Fruit fly (Drosophila melanogaster) whole organism, embryonic: Measurements from ENCODE around the gene CG2256.

Experiments used
- CG10209 ChIP-seq: fragments of 200-800 bp; sonication (Bioruptor generic); optimal IDR thresholded peaks from 3 replicates; lab custom pipeline; 2017; ENCODE audit warnings: missing biosample characterization, mild to moderate bottlenecking, missing genetic modification characterization, missing genetic modification reagents
- CG10274 ChIP-seq: fragments of 200-800 bp; sonication (Bioruptor generic); optimal IDR thresholded peaks from 3 replicates; lab custom pipeline; 2017; ENCODE audit warnings: missing biosample characterization, mild to moderate bottlenecking, missing genetic modification characterization
- CG11247 ChIP-seq: fragments of 200-800 bp; sonication (Bioruptor generic); IDR thresholded peaks from 2 replicates; pipeline ENCODE4 v1.3.6; 2022; ENCODE audit warnings: missing biosample characterization, missing genetic modification characterization
- CG11560 ChIP-seq: fragments of 200-800 bp; sonication (Bioruptor generic); IDR thresholded peaks from 3 replicates; pipeline ENCODE4 v1.3.6; 2022; ENCODE audit warnings: missing biosample characterization, missing genetic modification characterization
- CG12299 ChIP-seq: fragments of 200-800 bp; sonication (Bioruptor generic); optimal IDR thresholded peaks from 2 replicates; lab custom pipeline; 2018; ENCODE audit warnings: missing biosample characterization, mild to moderate bottlenecking, missing genetic modification characterization
- CG14667 ChIP-seq: fragments of 200-800 bp; sonication (Bioruptor generic); IDR thresholded peaks from 2 replicates; pipeline ENCODE4 v1.3.6; 2022; ENCODE audit warnings: missing biosample characterization, missing genetic modification characterization
- CG14860 ChIP-seq: fragments of 200-800 bp; sonication (Bioruptor generic); IDR thresholded peaks from 3 replicates; pipeline ENCODE4 v1.3.6; 2022; ENCODE audit warnings: missing biosample characterization, missing genetic modification characterization; ENCODE audit not compliant: partially characterized antibody
- CG15269 ChIP-seq: fragments of 200-800 bp; sonication (Bioruptor generic); optimal IDR thresholded peaks from 2 replicates; lab custom pipeline; 2018; ENCODE audit warnings: missing biosample characterization, mild to moderate bottlenecking, missing genetic modification characterization, moderate library complexity
- CG17359 ChIP-seq: fragments of 200-800 bp; sonication (Bioruptor generic); optimal IDR thresholded peaks from 3 replicates; lab custom pipeline; 2018; ENCODE audit warnings: missing biosample characterization, mild to moderate bottlenecking, missing genetic modification characterization, moderate library complexity
- CG18262 ChIP-seq: fragments of 200-800 bp; optimal IDR thresholded peaks from 3 replicates; lab custom pipeline; 2019; ENCODE audit warnings: missing biosample characterization, mild to moderate bottlenecking, missing genetic modification characterization, moderate library complexity
- CG2678 ChIP-seq: fragments of 200-800 bp; sonication (Bioruptor generic); optimal IDR thresholded peaks from 3 replicates; lab custom pipeline; 2019; ENCODE audit warnings: missing biosample characterization, mild to moderate bottlenecking, missing genetic modification characterization, moderate library complexity
- CG7357 ChIP-seq: fragments of 200-800 bp; sonication (Bioruptor generic); IDR thresholded peaks from 3 replicates; pipeline ENCODE4 v1.3.6; 2022; ENCODE audit warnings: missing biosample characterization, missing genetic modification characterization
- CG8290 ChIP-seq, 3 experiments: fragments of 200-800 bp; sonication (Bioruptor generic); optimal IDR thresholded peaks; 2 replicates each; lab custom pipeline; 2016 to 2019; ENCODE audit warnings: missing biosample characterization in 3 of 3, missing genetic modification characterization in 3 of 3, mild to moderate bottlenecking in 2 of 3, moderate library complexity in 1 of 3
- CG9727 ChIP-seq: fragments of 200-800 bp; sonication (Bioruptor generic); optimal IDR thresholded peaks from 3 replicates; lab custom pipeline; 2017; ENCODE audit warnings: missing biosample characterization, mild to moderate bottlenecking, missing genetic modification characterization
- CG9797 ChIP-seq: fragments of 200-800 bp; sonication (Bioruptor generic); optimal IDR thresholded peaks from 3 replicates; lab custom pipeline; 2018; ENCODE audit warnings: missing biosample characterization, mild to moderate bottlenecking, missing genetic modification characterization
- Doc2 ChIP-seq: fragments of 200-800 bp; sonication (Bioruptor generic); IDR thresholded peaks from 2 replicates; pipeline ENCODE4 v1.3.6; 2022; ENCODE audit warnings: missing biosample characterization, missing genetic modification characterization
- Doc3 ChIP-seq: fragments of 200-800 bp; sonication (Bioruptor generic); IDR thresholded peaks from 3 replicates; pipeline ENCODE4 v1.3.6; 2022; ENCODE audit warnings: missing biosample characterization, missing genetic modification characterization; ENCODE audit not compliant: partially characterized antibody
- Lpt ChIP-seq: fragments of >200 bp; optimal IDR thresholded peaks from 2 replicates; lab custom pipeline; 2018; ENCODE audit warnings: missing biosample characterization, missing genetic modification characterization
- MBD-R2 ChIP-seq: fragments of 200-800 bp; sonication (Bioruptor generic); IDR thresholded peaks from 2 replicates; pipeline ENCODE4 v1.3.6; 2022; ENCODE audit warnings: missing biosample characterization, missing genetic modification characterization
- Med ChIP-seq: fragments of 200-800 bp; sonication (Bioruptor generic); peaks from one replicate; lab custom pipeline; 2016; ENCODE audit warnings: missing biosample characterization, missing genetic modification characterization, mild to moderate bottlenecking, inconsistent platforms, moderate library complexity
- NC2α ChIP-seq: fragments of 200-800 bp; sonication (Bioruptor generic); optimal IDR thresholded peaks from 2 replicates; lab custom pipeline; 2016; ENCODE audit warnings: missing biosample characterization, missing genetic modification characterization
- Nf-YA ChIP-seq: fragments of 200-800 bp; sonication (Bioruptor generic); IDR thresholded peaks from 2 replicates; pipeline ENCODE4 v1.3.6; 2022; ENCODE audit warnings: missing biosample characterization, missing genetic modification characterization
- Scr ChIP-seq: fragments of 200-800 bp; sonication (Bioruptor generic); IDR thresholded peaks from 2 replicates; pipeline ENCODE4 v1.3.6; 2022; ENCODE audit warnings: missing biosample characterization, missing genetic modification characterization; ENCODE audit not compliant: partially characterized antibody
- Sin3A ChIP-seq: fragments of >200 bp; optimal IDR thresholded peaks from 2 replicates; lab custom pipeline; 2018
- Tbp ChIP-seq: fragments of >200 bp; optimal IDR thresholded peaks from 2 replicates; lab custom pipeline; 2018; ENCODE audit warnings: missing biosample characterization, missing genetic modification characterization
- Vsx1 ChIP-seq: fragments of 200-800 bp; sonication (Bioruptor generic); optimal IDR thresholded peaks from 2 replicates; lab custom pipeline; 2017; ENCODE audit warnings: missing biosample characterization, mild to moderate bottlenecking, missing genetic modification characterization, missing genetic modification reagents
- bigmax ChIP-seq: fragments of 200-800 bp; sonication (Bioruptor generic); optimal IDR thresholded peaks from 2 replicates; lab custom pipeline; 2018; ENCODE audit warnings: missing biosample characterization, mild to moderate bottlenecking, missing genetic modification characterization
- bowl ChIP-seq: fragments of 200-800 bp; sonication (Bioruptor generic); IDR thresholded peaks from 2 replicates; pipeline ENCODE4 v1.3.6; 2022; ENCODE audit warnings: missing biosample characterization, missing genetic modification characterization
- cg ChIP-seq: fragments of 200-800 bp; sonication (Bioruptor generic); optimal IDR thresholded peaks from 3 replicates; lab custom pipeline; 2019; ENCODE audit warnings: missing biosample characterization, mild to moderate bottlenecking, missing genetic modification characterization, moderate library complexity
- chif ChIP-seq, 2 experiments: fragments of 200-800 bp; sonication (Bioruptor generic); optimal IDR thresholded peaks; 3 replicates each; lab custom pipeline; 2016; ENCODE audit warnings: missing biosample characterization in 2 of 2, missing genetic modification characterization in 2 of 2
- ci ChIP-seq: fragments of 200-800 bp; sonication (Bioruptor generic); IDR thresholded peaks from 3 replicates; pipeline ENCODE4 v1.3.6; 2022; ENCODE audit warnings: missing biosample characterization, missing genetic modification characterization
- dm ChIP-seq: fragments of 200-800 bp; sonication (Bioruptor generic); optimal IDR thresholded peaks from 3 replicates; lab custom pipeline; 2016; ENCODE audit warnings: missing biosample characterization, missing genetic modification characterization
- esg ChIP-seq: fragments of 200-800 bp; sonication (Bioruptor generic); conservative IDR thresholded peaks from 2 replicates; pipeline ENCODE4 v1.3.6; 2022; ENCODE audit warnings: missing biosample characterization, missing genetic modification characterization
- fu2 ChIP-seq: fragments of 200-800 bp; sonication (Bioruptor generic); optimal IDR thresholded peaks from 2 replicates; lab custom pipeline; 2016; ENCODE audit warnings: missing biosample characterization, missing genetic modification characterization
- gcm ChIP-seq: fragments of 200-800 bp; sonication (Bioruptor generic); optimal IDR thresholded peaks from 2 replicates; lab custom pipeline; 2019; ENCODE audit warnings: missing biosample characterization, mild to moderate bottlenecking, missing genetic modification characterization, moderate library complexity
- gcm2 ChIP-seq: fragments of 200-800 bp; sonication (Bioruptor generic); optimal IDR thresholded peaks from 2 replicates; lab custom pipeline; 2016; ENCODE audit warnings: missing biosample characterization, missing genetic modification characterization
- gfzf ChIP-seq: fragments of 200-800 bp; sonication (Bioruptor generic); optimal IDR thresholded peaks from 2 replicates; lab custom pipeline; 2016; ENCODE audit warnings: missing biosample characterization, mild to moderate bottlenecking, missing genetic modification characterization, moderate library complexity
- her ChIP-seq: fragments of 200-800 bp; sonication (Bioruptor generic); optimal IDR thresholded peaks from 2 replicates; lab custom pipeline; 2016; ENCODE audit warnings: missing biosample characterization, missing genetic modification characterization
- mld ChIP-seq: fragments of 200-800 bp; sonication (Bioruptor generic); IDR thresholded peaks from 3 replicates; pipeline ENCODE4 v1.3.6; 2022; ENCODE audit warnings: missing biosample characterization, missing genetic modification characterization; ENCODE audit not compliant: partially characterized antibody
- nom ChIP-seq: fragments of 200-800 bp; sonication (Bioruptor generic); optimal IDR thresholded peaks from 2 replicates; lab custom pipeline; 2017; ENCODE audit warnings: missing biosample characterization, missing genetic modification characterization, mild to moderate bottlenecking, moderate library complexity, missing genetic modification reagents
- oc ChIP-seq: fragments of 200-800 bp; sonication (Bioruptor generic); optimal IDR thresholded peaks from 2 replicates; lab custom pipeline; 2018; ENCODE audit warnings: missing biosample characterization, mild to moderate bottlenecking, missing genetic modification characterization, moderate library complexity
- pan ChIP-seq, 4 experiments: fragments of >200 bp in 3 of 4; fragments of 200-800 bp in 1 of 4; sonication (Bioruptor generic) in 1 of 4; optimal IDR thresholded peaks in 3 of 4; IDR thresholded peaks in 1 of 4; 2 replicates each; pipeline versions ENCODE4 v1.3.6 to Lab custom; 2017 to 2022; ENCODE audit warnings: missing biosample characterization in 2 of 4, missing genetic modification characterization in 2 of 4, mixed read lengths in 1 of 4
- pfk ChIP-seq: fragments of 200-800 bp; sonication (Bioruptor generic); optimal IDR thresholded peaks from 2 replicates; lab custom pipeline; 2018; ENCODE audit warnings: missing biosample characterization, mild to moderate bottlenecking, missing genetic modification characterization, moderate library complexity
- repo ChIP-seq: fragments of 200-800 bp; sonication (Bioruptor generic); optimal IDR thresholded peaks from 2 replicates; lab custom pipeline; 2016; ENCODE audit warnings: missing biosample characterization, missing genetic modification characterization
- row ChIP-seq: fragments of 200-800 bp; sonication (Bioruptor generic); IDR thresholded peaks from 3 replicates; pipeline ENCODE4 v1.3.6; 2022; ENCODE audit warnings: missing biosample characterization, missing genetic modification characterization
- run ChIP-seq: fragments of 200-800 bp; sonication (Bioruptor generic); optimal IDR thresholded peaks from 3 replicates; lab custom pipeline; 2018; ENCODE audit warnings: missing biosample characterization, mild to moderate bottlenecking, missing genetic modification characterization
- stc ChIP-seq: fragments of 200-800 bp; sonication (Bioruptor generic); IDR thresholded peaks from 2 replicates; pipeline ENCODE4 v1.3.6; 2022; ENCODE audit warnings: missing biosample characterization, missing genetic modification characterization
- stwl ChIP-seq: fragments of 200-800 bp; sonication (Bioruptor generic); optimal IDR thresholded peaks from 3 replicates; lab custom pipeline; 2018; ENCODE audit warnings: missing biosample characterization, mild to moderate bottlenecking, missing genetic modification characterization, moderate library complexity
- tap ChIP-seq: fragments of 200-800 bp; optimal IDR thresholded peaks from 3 replicates; lab custom pipeline; 2019; ENCODE audit warnings: missing biosample characterization, mild to moderate bottlenecking, missing genetic modification characterization, moderate library complexity

Gene CG2256

DNA sequence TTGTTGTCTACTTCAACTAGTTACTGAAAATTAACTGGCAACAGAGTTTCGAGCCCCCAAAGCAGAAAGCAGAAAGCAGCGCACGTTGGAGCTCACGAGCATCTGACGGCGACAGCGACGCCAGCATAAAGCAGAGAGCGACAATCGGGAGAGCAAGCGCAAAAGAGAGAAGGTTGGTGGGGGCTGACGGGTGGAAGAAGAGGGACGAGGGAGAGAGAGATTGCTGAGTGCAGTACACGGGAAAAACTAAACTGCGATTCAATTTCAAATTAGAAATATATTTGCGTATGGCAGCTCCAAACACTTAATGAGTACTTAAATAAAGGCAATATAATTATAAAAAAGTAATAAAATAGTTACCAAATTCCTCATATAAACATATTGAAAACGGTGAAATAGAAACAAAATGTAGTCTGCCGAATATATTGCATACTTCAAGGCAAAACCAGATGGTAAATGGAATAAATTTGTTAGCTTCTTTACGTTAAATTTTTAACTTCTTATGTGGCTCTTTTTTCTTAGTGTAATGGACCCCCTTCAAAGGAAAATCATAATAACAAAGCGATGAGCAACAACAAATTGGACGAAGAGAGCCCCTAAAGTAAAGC is 5.2 kb upstream of the CG2256 start (continued):
- peak; percentile 91 for TF ChIP-seq nom (GFP tag; lab: Kevin White, UChicago)
- TF ChIP-seq CG15269 (tag; lab: Kevin White, UChicago) = peak; percentile 97
- peak; percentile 80 for TF ChIP-seq ci
- peak; percentile 86 for TF ChIP-seq CG11247
- peak; percentile 94 for TF ChIP-seq tap (tag; lab: Kevin White, UChicago)
- TF ChIP-seq CG14860 (GFP tag; lab: Robert Waterston, UW) = no peak
- no peak for TF ChIP-seq cg
- peak; percentile 84 for TF ChIP-seq CG8290 (GFP tag; optimal IDR thresholded peaks at IDR 0.05; lab: Kevin White, UChicago)
- peak; percentile 44 to 77 for TF ChIP-seq CG8290 (tag; optimal IDR thresholded peaks at IDR 0.05; lab: Kevin White, UChicago)
- peak; percentile 75 for TF ChIP-seq Doc2 (GFP tag; lab: Robert Waterston, UW)
- TF ChIP-seq MBD-R2 = peak; percentile 74
- peak; percentile 7 for TF ChIP-seq stwl (tag; lab: Kevin White, UChicago)
- no peak for TF ChIP-seq bigmax (GFP tag; lab: Kevin White, UChicago)
- TF ChIP-seq stc (GFP tag; lab: Robert Waterston, UW) = peak; percentile 87
- TF ChIP-seq bowl (GFP tag; lab: Robert Waterston, UW) = peak; percentile 64; the same call in 1 of the 2 replicates
- TF ChIP-seq Lpt (GFP tag; lab: Kevin White, UChicago) = no peak
- TF ChIP-seq row (GFP tag; lab: Robert Waterston, UW) = peak; percentile 98
- TF ChIP-seq Doc3 = no peak
- peak; percentile 82 for TF ChIP-seq CG10274 (GFP tag; lab: Kevin White, UChicago)
- peak; percentile 44 for TF ChIP-seq NC2α (GFP tag; lab: Kevin White, UChicago)
- no peak for TF ChIP-seq Scr
- peak; percentile 57 for TF ChIP-seq her (GFP tag; lab: Kevin White, UChicago)
- TF ChIP-seq gfzf = no peak
- TF ChIP-seq CG18262 = peak; percentile 97
- TF ChIP-seq CG9727 (GFP tag; lab: Kevin White, UChicago) = peak; percentile 96
- peak; percentile 98 for TF ChIP-seq CG2678 (tag; lab: Kevin White, UChicago)
- peak; percentile 75 for TF ChIP-seq CG11560 (tag; lab: Robert Waterston, UW)
- TF ChIP-seq CG14667 (GFP tag; lab: Robert Waterston, UW) = peak; percentile 86
- TF ChIP-seq oc (tag; lab: Kevin White, UChicago) = peak; percentile 92
- TF ChIP-seq CG12299 (tag; lab: Kevin White, UChicago) = peak; percentile 95
- peak; percentile 90 for TF ChIP-seq Vsx1
- TF ChIP-seq dm (GFP tag; lab: Kevin White, UChicago) = peak; percentile 60
- TF ChIP-seq Sin3A (lab: Kevin White, UChicago) = no peak
- no peak for TF ChIP-seq Tbp
- peak; percentile 78 for TF ChIP-seq Nf-YA (GFP tag; lab: Robert Waterston, UW)
- peak; percentile 95 for TF ChIP-seq CG10209
- TF ChIP-seq fu2 (GFP tag; lab: Kevin White, UChicago) = peak; percentile 68
- no peak for TF ChIP-seq pan (optimal IDR thresholded peaks at IDR 0.05; lab: Kevin White, UChicago)
- TF ChIP-seq pan (GFP tag; optimal IDR thresholded peaks at IDR 0.05 in 1 of 2, IDR thresholded peaks at IDR 0.05 in 1 of 2) = peak in 1 of 2 experiments; percentile 94
- TF ChIP-seq CG17359 (tag; lab: Kevin White, UChicago) = peak; percentile 96
- peak; percentile 64 for TF ChIP-seq repo (GFP tag; lab: Kevin White, UChicago)
- peak; percentile 66 for TF ChIP-seq pfk (GFP tag; lab: Kevin White, UChicago)
- TF ChIP-seq gcm2 (GFP tag; lab: Kevin White, UChicago) = peak; percentile 67
- TF ChIP-seq gcm (GFP tag; lab: Kevin White, UChicago) = peak; percentile 93
- peak; percentile 91 for TF ChIP-seq esg (GFP tag; lab: Robert Waterston, UW)
- peak; percentile 94 for TF ChIP-seq run
- peak; percentile 67 to 86 for TF ChIP-seq chif (GFP tag; optimal IDR thresholded peaks at IDR 0.05; lab: Kevin White, UChicago)
- TF ChIP-seq CG9797 (GFP tag; lab: Kevin White, UChicago) = peak; percentile 28
- peak; percentile 87 for TF ChIP-seq CG7357 (GFP tag; lab: Robert Waterston, UW)
- peak; percentile 86 for TF ChIP-seq Med
- TF ChIP-seq mld (GFP tag; lab: Robert Waterston, UW) = no peak
